Worm (Caenorhabditis elegans): ENCODE results near the gene cpx-2.

Gene cpx-2

DNA sequence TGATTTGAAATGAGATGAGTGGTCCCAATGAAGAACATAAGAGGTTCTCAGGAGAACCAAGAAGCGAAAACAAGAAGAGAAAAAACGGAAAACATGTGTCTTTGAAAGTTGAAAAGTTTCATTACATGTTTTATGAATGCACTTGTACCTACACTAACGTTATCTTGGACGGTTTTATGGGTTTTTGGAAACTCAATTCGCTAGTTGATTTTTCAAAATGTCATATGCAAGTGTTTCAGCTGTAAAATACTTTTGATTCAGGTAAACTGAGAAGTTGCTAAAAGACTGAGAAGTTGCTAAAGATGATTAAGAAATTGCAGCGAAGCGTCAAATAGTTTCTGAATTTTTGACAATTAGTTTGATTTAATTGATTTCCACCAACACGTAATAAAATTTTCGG lies at the start of gene cpx-2:
Gene cpx-2 (minus strand): TSS at position 101 of the 400 bp plus-strand sequence.
- TF ChIP-seq B0261.1 (tag; optimal IDR thresholded peaks at IDR 0.05) (no peak), nfya-1 (tag; optimal IDR thresholded peaks at IDR 0.05; ENCODE audit: borderline replicate concordance, insufficient read depth) (no peak), F33H1.4 (GFP tag; IDR thresholded peaks at IDR 0.05) (no peak), cebp-1 (GFP tag; IDR thresholded peaks at IDR 0.05) (no peak), cebp-1 (tag; optimal IDR thresholded peaks at IDR 0.05) (no peak), nhr-27 (tag; optimal IDR thresholded peaks at IDR 0.05) (no peak), ztf-25 (GFP tag; IDR thresholded peaks at IDR 0.05) (no peak), hrde-1 (tag; optimal IDR thresholded peaks at IDR 0.05; ENCODE audit: borderline replicate concordance) (no peak), dpl-1 (GFP tag; optimal IDR thresholded peaks at IDR 0.05) (no peak), lsy-27 (tag; optimal IDR thresholded peaks at IDR 0.05; ENCODE audit: borderline replicate concordance, insufficient read depth) (no peak), ZK185.1 (tag; optimal IDR thresholded peaks at IDR 0.05; ENCODE audit: poor library complexity, severe bottlenecking) (no peak), hlh-12 (tag; optimal IDR thresholded peaks at IDR 0.05) (no peak), Y67H2A.10 (GFP tag; conservative IDR thresholded peaks at IDR 0.05) (no peak), F52B5.7 (tag; optimal IDR thresholded peaks at IDR 0.05) (no peak), aptf-2 (GFP tag; conservative IDR thresholded peaks at IDR 0.05) (no peak), nhr-80 (tag; optimal IDR thresholded peaks at IDR 0.05) (no peak)

DNA sequence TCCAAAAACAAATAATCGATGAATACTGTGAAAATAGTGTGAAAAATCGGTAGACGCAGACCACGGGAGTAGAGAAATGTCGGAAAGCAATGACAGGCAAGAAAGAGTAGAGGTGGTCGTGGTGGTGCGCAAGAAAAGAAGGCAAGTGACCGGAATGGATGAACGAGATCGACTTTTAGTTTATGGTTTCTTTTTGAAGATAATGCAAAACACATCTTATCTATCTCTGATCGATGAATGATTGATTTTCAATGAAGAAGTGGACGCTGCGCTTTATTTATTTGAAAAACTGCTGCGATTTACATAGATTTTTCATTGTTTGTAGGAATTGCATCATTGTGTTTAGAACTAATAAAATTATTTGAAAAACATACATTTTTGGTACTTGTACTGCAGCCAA lies 48.9 kb upstream of the cpx-2 start:
- TF ChIP-seq lag-1 (GFP tag; IDR thresholded peaks at IDR 0.05) (no peak), hmg-1.2 (GFP tag; IDR thresholded peaks at IDR 0.05) (peak; percentile 69)

DNA sequence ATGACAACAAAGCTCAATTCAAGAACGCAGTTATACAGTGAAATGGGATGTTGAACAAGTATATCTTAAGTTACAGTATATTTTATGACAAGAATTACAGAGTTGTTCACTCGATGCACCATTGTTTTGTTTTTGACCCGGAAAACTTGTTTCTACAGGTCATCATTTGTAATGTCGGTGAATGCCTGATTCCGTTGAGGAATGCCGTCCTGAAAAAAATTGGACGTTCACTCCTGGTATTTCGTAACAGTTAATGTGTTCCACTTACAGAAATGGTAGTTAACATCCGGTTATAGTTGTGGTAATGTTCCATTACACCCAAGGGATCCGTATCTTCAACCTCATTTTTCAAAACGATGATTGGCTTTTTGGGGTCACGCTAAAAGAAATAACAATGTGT lies 45.4 kb upstream of the cpx-2 start:
- TF ChIP-seq him-1 (tag; optimal IDR thresholded peaks at IDR 0.05) (no peak), attf-6 (GFP tag; IDR thresholded peaks at IDR 0.05) (no peak), hrde-1 (tag; optimal IDR thresholded peaks at IDR 0.05; ENCODE audit: borderline replicate concordance) (no peak), zim-3 (tag; optimal IDR thresholded peaks at IDR 0.05) (peak; percentile 8), fkh-3 (tag; optimal IDR thresholded peaks at IDR 0.05) (no peak), chd-7 (tag; optimal IDR thresholded peaks at IDR 0.05) (no peak), cebp-1 (GFP tag; IDR thresholded peaks at IDR 0.05) (peak; percentile 34), cebp-1 (tag; optimal IDR thresholded peaks at IDR 0.05) (peak; percentile 64)

DNA sequence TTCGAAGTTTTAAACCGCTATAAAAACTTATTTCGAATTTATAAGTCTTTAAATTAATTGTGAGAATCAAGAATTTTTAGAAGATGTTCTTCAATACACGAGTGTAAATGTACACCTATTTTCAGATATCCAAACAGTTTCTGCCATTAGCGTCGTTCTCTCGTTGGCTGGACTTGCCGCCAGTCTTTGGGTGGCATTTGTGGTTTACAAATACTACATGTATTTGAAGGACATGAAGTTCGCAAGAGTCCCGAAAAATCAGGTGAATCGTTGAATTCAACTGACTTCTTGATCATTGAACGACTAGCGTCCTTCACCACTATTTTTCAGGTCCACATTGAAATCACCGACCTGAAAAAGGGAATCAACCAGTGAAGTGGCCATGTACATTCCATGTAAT lies 44.7 kb upstream of the cpx-2 start:
- TF ChIP-seq lsy-27 (tag; optimal IDR thresholded peaks at IDR 0.05; ENCODE audit: borderline replicate concordance, insufficient read depth) (no peak), efl-1 (GFP tag; optimal IDR thresholded peaks at IDR 0.05) (no peak), hlh-12 (tag; optimal IDR thresholded peaks at IDR 0.05) (no peak)

DNA sequence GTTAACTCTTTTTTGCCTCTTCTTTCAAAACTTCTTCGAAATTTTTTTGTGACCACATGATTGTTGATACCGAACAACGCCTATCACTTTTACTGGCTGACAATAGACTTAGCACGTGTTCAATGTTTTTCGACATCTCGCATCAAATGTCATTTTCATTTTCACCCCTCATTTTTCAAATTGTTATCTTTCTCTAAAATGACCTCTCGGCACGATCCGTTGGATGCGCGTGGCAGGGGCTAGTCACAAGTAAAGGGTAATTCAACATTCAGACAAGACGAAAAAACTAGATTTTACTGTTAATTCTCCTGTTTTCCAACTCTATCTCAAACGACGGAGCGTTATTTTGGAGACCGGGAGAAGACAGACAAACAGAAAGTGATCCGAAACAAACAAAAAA lies 42.4 kb upstream of the cpx-2 start, which contains the start of gene F17H10.2:
Gene F17H10.2 (plus strand): TSS at position 316 of the 400 bp plus-strand sequence.
- TF ChIP-seq Y53G8AR.9 (GFP tag; conservative IDR thresholded peaks at IDR 0.05) (no peak), lsy-27 (tag; optimal IDR thresholded peaks at IDR 0.05; ENCODE audit: borderline replicate concordance, insufficient read depth) (no peak), lin-26 (GFP tag; IDR thresholded peaks at IDR 0.05) (0 out of 2 replicates have a peak, but pooled peaks have one; percentile 47), cebp-1 (GFP tag; IDR thresholded peaks at IDR 0.05) (no peak), cebp-1 (tag; optimal IDR thresholded peaks at IDR 0.05) (peak; percentile 27), madf-3 (GFP tag; IDR thresholded peaks at IDR 0.05) (no peak), ztf-22 (GFP tag; optimal IDR thresholded peaks at IDR 0.05) (no peak), F33H1.4 (GFP tag; IDR thresholded peaks at IDR 0.05) (no peak), F39B2.1 (GFP tag; IDR thresholded peaks at IDR 0.05) (no peak), F23B12.7 (tag; optimal IDR thresholded peaks at IDR 0.05; ENCODE audit: insufficient read depth) (no peak), lin-40 (tag; optimal IDR thresholded peaks at IDR 0.05) (peak; percentile 20), K11D2.4 (GFP tag; IDR thresholded peaks at IDR 0.05) (peak; percentile 24; the same call in 1 of the 2 replicates), madf-6 (GFP tag; IDR thresholded peaks at IDR 0.05) (no peak), ztf-25 (GFP tag; IDR thresholded peaks at IDR 0.05) (no peak), athp-1 (tag; optimal IDR thresholded peaks at IDR 0.05) (no peak), sea-2 (GFP tag; IDR thresholded peaks at IDR 0.05) (no peak), somi-1 (GFP tag; optimal IDR thresholded peaks at IDR 0.05) (peak; percentile 59), attf-6 (GFP tag; IDR thresholded peaks at IDR 0.05) (no peak), madf-10 (tag; optimal IDR thresholded peaks at IDR 0.05) (no peak), K12H6.12 (tag; optimal IDR thresholded peaks at IDR 0.05) (no peak), F57A8.1 (GFP tag; optimal IDR thresholded peaks at IDR 0.05) (no peak), ceh-100 (GFP tag; IDR thresholded peaks at IDR 0.05) (no peak), snpc-3.4 (tag; optimal IDR thresholded peaks at IDR 0.05) (no peak)
